Worm (Caenorhabditis elegans) whole organism, L3 larva: ENCODE measurements around the gene E04F6.6.

Experiments used
- elt-1 ChIP-seq: fragments of 150-350 bp; optimal IDR thresholded peaks from 2 replicates; lab custom pipeline; 2014; ENCODE audit warnings: missing biosample characterization, missing genetic modification characterization
- nhr-77 ChIP-seq: fragments of 150-350 bp; optimal IDR thresholded peaks from 2 replicates; lab custom pipeline; 2014; ENCODE audit warnings: missing biosample characterization, missing genetic modification characterization

DNA sequence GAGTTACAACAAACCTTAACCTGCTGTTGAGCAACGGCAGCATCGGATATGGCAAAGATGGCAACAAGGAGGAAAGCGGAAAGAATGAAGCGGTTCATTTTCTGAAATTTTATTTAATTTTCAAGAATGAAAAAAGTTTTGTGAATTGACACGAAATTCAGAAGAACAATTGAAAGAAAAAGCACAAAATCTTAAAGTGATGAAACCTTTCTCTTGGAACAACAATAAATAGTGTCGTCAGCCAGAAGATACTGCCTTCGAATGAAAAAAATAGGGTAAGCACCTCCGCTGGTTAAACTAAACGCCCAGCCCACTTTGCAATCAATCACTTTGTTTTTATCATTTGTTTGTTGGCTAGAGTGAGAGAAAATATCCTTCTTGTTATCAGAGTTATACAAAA is 12.7 kb upstream of the E04F6.6 start, which contains the start of gene E04F6.9:
- TF ChIP-seq nhr-77 (tag; lab: Kevin White, UChicago) (no peak), elt-1 (no peak)
